Worm (Caenorhabditis elegans) whole organism, L2 larva: ENCODE data around the gene fbxa-211.

ENCODE experiments used
- ZK546.5 ChIP-seq: sonication (generic microtip); optimal IDR thresholded peaks from 2 replicates; lab custom pipeline; 2017; ENCODE audit warnings: missing biosample characterization, missing genetic modification characterization
- ama-1 ChIP-seq: fragments of 150-350 bp; optimal IDR thresholded peaks from 2 replicates; lab custom pipeline; 2018; ENCODE audit warnings: inconsistent platforms
- blmp-1 ChIP-seq: sonication (generic microtip); optimal IDR thresholded peaks from 2 replicates; lab custom pipeline; 2017; ENCODE audit warnings: missing genetic modification characterization, mild to moderate bottlenecking, missing compliant biosample characterization, antibody characterized with exemption, moderate library complexity; ENCODE audit not compliant: insufficient read depth
- ceh-16 ChIP-seq: fragments of 150-350 bp; optimal IDR thresholded peaks from 2 replicates; lab custom pipeline; 2014; ENCODE audit warnings: missing biosample characterization, missing genetic modification characterization
- ceh-82 ChIP-seq: fragments of 150-350 bp; optimal IDR thresholded peaks from 2 replicates; lab custom pipeline; 2014; ENCODE audit warnings: missing biosample characterization, missing genetic modification characterization
- egl-27 ChIP-seq: sonication (generic microtip); optimal IDR thresholded peaks from 3 replicates; lab custom pipeline; 2017; ENCODE audit warnings: missing biosample characterization, missing genetic modification reagents, missing genetic modification characterization
- elt-1 ChIP-seq: fragments of 150-350 bp; optimal IDR thresholded peaks from 2 replicates; lab custom pipeline; 2014; ENCODE audit warnings: missing biosample characterization, missing genetic modification characterization
- lin-11 ChIP-seq: fragments of 150-350 bp; sonication (generic microtip); optimal IDR thresholded peaks from 2 replicates; lab custom pipeline; 2014; ENCODE audit warnings: missing biosample characterization, missing genetic modification characterization, inconsistent platforms, mixed read lengths
- nhr-11 ChIP-seq: fragments of 150-350 bp; optimal IDR thresholded peaks from 2 replicates; lab custom pipeline; 2014; ENCODE audit warnings: missing biosample characterization, missing genetic modification characterization
- nhr-25 ChIP-seq: fragments of 150-350 bp; sonication (generic microtip); optimal IDR thresholded peaks from 3 replicates; lab custom pipeline; 2014; ENCODE audit warnings: missing biosample characterization, missing genetic modification characterization
- nhr-6 ChIP-seq: fragments of 150-350 bp; optimal IDR thresholded peaks from 2 replicates; lab custom pipeline; 2014; ENCODE audit warnings: missing biosample characterization, missing genetic modification characterization
- snpc-4 ChIP-seq: fragments of 150-350 bp; optimal IDR thresholded peaks from 2 replicates; lab custom pipeline; 2014; ENCODE audit warnings: missing biosample characterization, missing genetic modification characterization
- unc-39 ChIP-seq: fragments of 150-350 bp; optimal IDR thresholded peaks from 2 replicates; lab custom pipeline; 2014; ENCODE audit warnings: missing biosample characterization, missing genetic modification characterization
- zag-1 ChIP-seq: fragments of 150-350 bp; optimal IDR thresholded peaks from 2 replicates; lab custom pipeline; 2014; ENCODE audit warnings: missing biosample characterization, missing genetic modification characterization

- TF ChIP-seq blmp-1 (tag; lab: Kevin White, UChicago) (no peak), lin-11 (tag; lab: Kevin White, UChicago) (no peak), unc-39 (tag; lab: Kevin White, UChicago) (no peak), nhr-25 (tag; lab: Kevin White, UChicago) (no peak), ama-1 (no peak), elt-1 (tag; lab: Kevin White, UChicago) (no peak), nhr-11 (tag; lab: Kevin White, UChicago) (no peak), snpc-4 (no peak), ceh-82 (tag; lab: Kevin White, UChicago) (no peak), ceh-16 (tag; lab: Kevin White, UChicago) (no peak), ZK546.5 (tag; lab: Kevin White, UChicago) (no peak), nhr-6 (tag; lab: Kevin White, UChicago) (no peak), egl-27 (tag; lab: Kevin White, UChicago) (no peak), zag-1 (no peak)
Measured at ce11 chrV:18123639-18124038, 3.7 kb upstream of the fbxa-211 start, which contains the start of gene fbxa-107.
